Fruit fly (Drosophila melanogaster) S2 (cell line): Measurements from ENCODE around the gene Sod1.

Source experiments
- CG8478 ChIP-seq: fragments of >200 bp; optimal IDR thresholded peaks from 2 replicates; lab custom pipeline; 2018
- CTCF ChIP-seq, 2 experiments: fragments of >200 bp; optimal IDR thresholded peaks; 2 replicates each; lab custom pipeline; 2018

DNA sequence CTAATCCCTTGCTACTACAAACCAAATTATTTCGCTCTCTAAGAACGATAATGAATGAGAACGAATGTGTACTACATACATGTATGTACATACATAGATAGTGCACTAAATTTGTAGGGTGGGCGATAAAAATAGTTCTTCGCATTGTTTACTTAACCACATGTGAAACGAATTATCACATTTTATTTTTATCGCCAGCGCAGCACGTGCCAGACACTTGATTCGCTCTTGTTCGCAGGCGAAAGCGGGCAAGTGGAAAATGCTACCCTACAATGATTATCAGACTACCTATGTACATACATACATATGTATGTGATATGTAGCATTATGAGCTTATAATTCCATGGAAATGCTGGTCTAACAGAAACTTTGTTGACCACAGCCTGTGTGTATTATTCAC is 27.7 kb downstream of the Sod1 start:
- TF ChIP-seq CG8478 (lab: Kevin White, UChicago) (no peak), CTCF (optimal IDR thresholded peaks at IDR 0.05; lab: Kevin White, UChicago) (no peak)
